Fruit fly (Drosophila melanogaster): ENCODE data around the gene Jon66Cii.

DNA sequence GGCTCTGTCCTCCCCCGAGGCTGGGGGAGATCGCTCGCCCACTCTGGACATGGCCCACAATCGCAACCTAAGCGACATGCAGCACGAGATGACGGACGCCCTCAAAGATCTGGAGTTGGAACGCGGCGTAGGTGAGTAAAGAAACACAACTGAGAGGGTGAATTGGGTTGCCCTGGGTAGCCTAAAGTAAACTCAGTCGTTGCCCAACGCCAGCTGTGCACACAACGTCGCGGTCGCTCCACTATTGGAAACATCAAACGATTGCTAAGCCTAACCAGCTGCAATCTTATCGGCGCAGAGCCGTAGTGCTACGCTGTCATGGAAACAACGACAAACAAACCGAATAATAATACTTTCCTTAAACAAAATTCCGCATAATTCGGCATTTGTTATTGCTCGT, 46.1 kb downstream of the Jon66Cii start:
- no peak for TF ChIP-seq toe (GFP tag; optimal IDR thresholded peaks at IDR 0.05)
- TF ChIP-seq CG1620 (GFP tag; optimal IDR thresholded peaks at IDR 0.05) = no peak
- TF ChIP-seq pad (GFP tag; optimal IDR thresholded peaks at IDR 0.05) = no peak
- no peak for TF ChIP-seq Crg-1 (GFP tag; optimal IDR thresholded peaks at IDR 0.05)
- TF ChIP-seq cnc (optimal IDR thresholded peaks at IDR 0.05) = no peak
- no peak for TF ChIP-seq CG11617 (GFP tag; optimal IDR thresholded peaks at IDR 0.05)
- TF ChIP-seq Hr96 (GFP tag; optimal IDR thresholded peaks at IDR 0.05) = no peak
- no peak for TF ChIP-seq CG33017 (tag; optimal IDR thresholded peaks at IDR 0.05)
- TF ChIP-seq tj (GFP tag; optimal IDR thresholded peaks at IDR 0.05) = no peak

All from whole organism, adult.